Fruit fly (Drosophila melanogaster) whole organism, prepupa: ENCODE measurements around the gene modSP.

ENCODE experiments used
- Blimp-1 ChIP-seq: fragments of 200-800 bp; sonication (Bioruptor generic); optimal IDR thresholded peaks from 3 replicates; lab custom pipeline; 2017; ENCODE audit warnings: missing biosample characterization, missing genetic modification characterization, mild to moderate bottlenecking, moderate library complexity, missing genetic modification reagents
- CG10631 ChIP-seq: fragments of 200-800 bp; sonication (Bioruptor generic); optimal IDR thresholded peaks from 2 replicates; lab custom pipeline; 2016; ENCODE audit warnings: missing biosample characterization, missing genetic modification characterization
- CG10669 ChIP-seq: fragments of 200-800 bp; sonication (Bioruptor generic); optimal IDR thresholded peaks from 3 replicates; lab custom pipeline; 2018; ENCODE audit warnings: missing biosample characterization, mild to moderate bottlenecking, missing genetic modification characterization, moderate library complexity
- CG11762 ChIP-seq: fragments of 200-800 bp; sonication (Bioruptor generic); optimal IDR thresholded peaks from 3 replicates; lab custom pipeline; 2016; ENCODE audit warnings: missing biosample characterization, missing genetic modification characterization; ENCODE audit not compliant: insufficient read depth
- CG11902 ChIP-seq: fragments of 200-800 bp; sonication (Bioruptor generic); optimal IDR thresholded peaks from 3 replicates; lab custom pipeline; 2016; ENCODE audit warnings: missing biosample characterization, missing genetic modification characterization
- CG16779 ChIP-seq: fragments of 200-800 bp; sonication (Bioruptor generic); optimal IDR thresholded peaks from 3 replicates; lab custom pipeline; 2017; ENCODE audit warnings: missing biosample characterization, mild to moderate bottlenecking, missing genetic modification characterization
- CG3032 ChIP-seq: fragments of 200-800 bp; optimal IDR thresholded peaks from 2 replicates; lab custom pipeline; 2019; ENCODE audit warnings: missing biosample characterization, mild to moderate bottlenecking, missing genetic modification characterization, moderate library complexity
- CG31627 ChIP-seq: fragments of 200-800 bp; sonication (Bioruptor generic); optimal IDR thresholded peaks from 3 replicates; lab custom pipeline; 2016; ENCODE audit warnings: missing biosample characterization, missing genetic modification characterization
- CG32006 ChIP-seq: fragments of 200-800 bp; sonication (Bioruptor generic); optimal IDR thresholded peaks from 3 replicates; lab custom pipeline; 2017; ENCODE audit warnings: missing biosample characterization, mild to moderate bottlenecking, missing genetic modification characterization
- CG34406 ChIP-seq: fragments of 200-800 bp; sonication (Bioruptor generic); optimal IDR thresholded peaks from 3 replicates; lab custom pipeline; 2016; ENCODE audit warnings: missing biosample characterization, missing genetic modification characterization
- CG6163 ChIP-seq: fragments of 200-800 bp; sonication (Bioruptor generic); IDR thresholded peaks from 3 replicates; pipeline ENCODE4 v1.3.6; 2022; ENCODE audit warnings: missing biosample characterization, missing genetic modification characterization
- CG6276 ChIP-seq: fragments of 200-800 bp; sonication (Bioruptor generic); optimal IDR thresholded peaks from 2 replicates; lab custom pipeline; 2017; ENCODE audit warnings: missing biosample characterization, mild to moderate bottlenecking, missing genetic modification characterization
- CG6792 ChIP-seq: fragments of 200-800 bp; sonication (Bioruptor generic); optimal IDR thresholded peaks from 3 replicates; lab custom pipeline; 2016; ENCODE audit warnings: missing biosample characterization, missing genetic modification characterization
- CG6808 ChIP-seq: fragments of 200-800 bp; sonication (Bioruptor generic); optimal IDR thresholded peaks from 3 replicates; lab custom pipeline; 2017; ENCODE audit warnings: missing biosample characterization, missing genetic modification characterization, mild to moderate bottlenecking, moderate library complexity, missing genetic modification reagents
- CG8119 ChIP-seq: fragments of 200-800 bp; sonication (Bioruptor generic); IDR thresholded peaks from 3 replicates; pipeline ENCODE4 v1.3.6; 2022; ENCODE audit warnings: missing biosample characterization, missing genetic modification characterization
- CG8319 ChIP-seq: fragments of 200-800 bp; sonication (Bioruptor generic); optimal IDR thresholded peaks from 3 replicates; lab custom pipeline; 2016; ENCODE audit warnings: missing biosample characterization, missing genetic modification characterization
- CG8632 ChIP-seq: fragments of 200-800 bp; sonication (Bioruptor generic); optimal IDR thresholded peaks from 3 replicates; lab custom pipeline; 2016; ENCODE audit warnings: missing biosample characterization, missing genetic modification characterization
- CG9139 ChIP-seq: fragments of 200-800 bp; sonication (Bioruptor generic); optimal IDR thresholded peaks from 3 replicates; lab custom pipeline; 2017; ENCODE audit warnings: missing biosample characterization, mild to moderate bottlenecking, missing genetic modification characterization
- Eip75B ChIP-seq: fragments of 200-800 bp; sonication (Bioruptor generic); optimal IDR thresholded peaks from 3 replicates; lab custom pipeline; 2016; ENCODE audit warnings: missing biosample characterization, missing genetic modification characterization
- Eip78C ChIP-seq: fragments of 200-800 bp; sonication (Bioruptor generic); peaks from one replicate; lab custom pipeline; 2016; ENCODE audit warnings: missing biosample characterization, missing genetic modification characterization
- Eip93F ChIP-seq: fragments of 200-800 bp; sonication (Bioruptor generic); optimal IDR thresholded peaks from 2 replicates; lab custom pipeline; 2016; ENCODE audit warnings: missing biosample characterization, mild to moderate bottlenecking, missing genetic modification characterization
- Ets21C ChIP-seq: fragments of 200-800 bp; sonication (Bioruptor generic); optimal IDR thresholded peaks from 3 replicates; lab custom pipeline; 2016; ENCODE audit warnings: missing biosample characterization, missing genetic modification characterization
- Hr38 ChIP-seq: sonication (Bioruptor generic); optimal IDR thresholded peaks from 2 replicates; lab custom pipeline; 2016; ENCODE audit warnings: missing biosample characterization, missing genetic modification characterization
- Hr39 ChIP-seq: fragments of 200-800 bp; sonication (Bioruptor generic); optimal IDR thresholded peaks from 2 replicates; lab custom pipeline; 2016; ENCODE audit warnings: missing biosample characterization, missing genetic modification characterization
- Hr4 ChIP-seq: fragments of 200-800 bp; sonication (Bioruptor generic); optimal IDR thresholded peaks from 3 replicates; lab custom pipeline; 2016; ENCODE audit warnings: missing biosample characterization, missing genetic modification characterization
- OdsH ChIP-seq: fragments of 200-800 bp; sonication (Bioruptor generic); optimal IDR thresholded peaks from 3 replicates; lab custom pipeline; 2016; ENCODE audit warnings: missing biosample characterization, missing genetic modification characterization
- Smox ChIP-seq: fragments of 200-800 bp; sonication (Bioruptor generic); optimal IDR thresholded peaks from 3 replicates; lab custom pipeline; 2016; ENCODE audit warnings: missing biosample characterization, missing genetic modification characterization
- Sox14 ChIP-seq: fragments of 200-800 bp; sonication (Bioruptor generic); optimal IDR thresholded peaks from 3 replicates; lab custom pipeline; 2016; ENCODE audit warnings: missing biosample characterization, missing genetic modification characterization
- Sox15 ChIP-seq: fragments of 200-800 bp; sonication (Bioruptor generic); optimal IDR thresholded peaks from 3 replicates; lab custom pipeline; 2016; ENCODE audit warnings: missing biosample characterization, missing genetic modification characterization
- cyc ChIP-seq: fragments of 200-800 bp; sonication (Bioruptor generic); optimal IDR thresholded peaks from 3 replicates; lab custom pipeline; 2016; ENCODE audit warnings: missing biosample characterization, missing genetic modification characterization
- dac ChIP-seq: fragments of 200-800 bp; sonication (Bioruptor generic); optimal IDR thresholded peaks from 2 replicates; lab custom pipeline; 2017; ENCODE audit warnings: missing biosample characterization, mild to moderate bottlenecking, missing genetic modification characterization
- dsx ChIP-seq: fragments of 200-800 bp; optimal IDR thresholded peaks from 3 replicates; lab custom pipeline; 2019; ENCODE audit warnings: missing biosample characterization, mild to moderate bottlenecking, missing genetic modification characterization, moderate library complexity; ENCODE audit not compliant: poor library complexity, severe bottlenecking
- esn ChIP-seq: fragments of 200-800 bp; sonication (Bioruptor generic); optimal IDR thresholded peaks from 2 replicates; lab custom pipeline; 2016; ENCODE audit warnings: missing biosample characterization, mild to moderate bottlenecking, missing genetic modification characterization, moderate library complexity
- net ChIP-seq: fragments of 200-800 bp; sonication (Bioruptor generic); optimal IDR thresholded peaks from 3 replicates; lab custom pipeline; 2016; ENCODE audit warnings: missing biosample characterization, missing genetic modification characterization
- pdm3 ChIP-seq: fragments of 200-800 bp; sonication (Bioruptor generic); optimal IDR thresholded peaks from 3 replicates; lab custom pipeline; 2016; ENCODE audit warnings: missing biosample characterization, missing genetic modification characterization
- spab ChIP-seq: fragments of 200-800 bp; sonication (Bioruptor generic); optimal IDR thresholded peaks from 2 replicates; lab custom pipeline; 2017; ENCODE audit warnings: missing biosample characterization, mild to moderate bottlenecking, missing genetic modification characterization, missing genetic modification reagents
- ss ChIP-seq, 2 experiments: fragments of 200-800 bp; sonication (Bioruptor generic); optimal IDR thresholded peaks; 2 replicates in 1 of 2; 3 replicates in 1 of 2; lab custom pipeline; 2017 to 2018; ENCODE audit warnings: mild to moderate bottlenecking in 2 of 2, missing biosample characterization in 2 of 2, missing genetic modification characterization in 2 of 2, moderate library complexity in 1 of 2
- vri ChIP-seq: fragments of 200-800 bp; sonication (Bioruptor generic); optimal IDR thresholded peaks from 3 replicates; lab custom pipeline; 2016; ENCODE audit warnings: missing biosample characterization, mild to moderate bottlenecking, missing genetic modification characterization

The modSP gene

DNA sequence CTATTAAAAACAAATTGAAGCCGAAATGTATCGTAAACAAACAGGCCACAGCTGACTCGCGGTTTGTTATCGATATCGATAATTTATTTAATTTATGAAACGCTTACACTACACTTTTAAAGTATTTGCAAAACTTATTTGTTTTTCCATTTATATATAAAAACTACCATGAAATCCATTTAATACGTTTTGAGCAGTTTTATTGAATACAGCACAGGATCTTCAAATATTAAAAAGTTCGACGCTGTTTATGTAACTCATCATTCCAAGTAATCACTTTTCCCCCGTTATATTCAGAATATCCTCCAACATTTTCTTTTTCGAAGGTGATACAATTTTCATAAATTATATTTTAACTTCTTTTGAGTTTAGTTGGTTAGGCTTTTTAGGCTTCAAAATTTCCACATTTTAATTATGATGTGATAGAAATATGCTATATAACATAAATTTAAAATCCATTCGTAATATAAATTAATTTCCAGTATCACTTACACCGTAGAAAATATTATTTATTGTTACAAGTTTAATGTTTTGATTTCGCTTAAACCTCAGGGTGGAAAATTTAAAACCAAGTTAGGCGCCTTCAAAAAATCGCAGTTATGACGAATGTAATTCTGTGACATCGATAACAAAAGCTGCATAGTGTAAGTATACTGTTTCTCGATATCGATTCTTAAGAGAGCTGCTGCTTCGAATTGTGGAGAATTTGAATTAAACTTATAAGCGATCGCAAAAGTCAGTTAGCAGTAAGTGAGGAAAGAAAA is 8.3 kb downstream of the modSP start, which contains the start of the genes CG10324 and CCT3 (continued):
- TF ChIP-seq CG3032 (tag; lab: Kevin White, UChicago): peak; percentile 77
- no peak for TF ChIP-seq CG8319 (GFP tag; lab: Kevin White, UChicago)
- peak; percentile 60 for TF ChIP-seq Sox14 (GFP tag; lab: Kevin White, UChicago)
- TF ChIP-seq ss (GFP tag; optimal IDR thresholded peaks at IDR 0.05; lab: Kevin White, UChicago): peak in 1 of 2 experiments; percentile 0
- no peak for TF ChIP-seq Eip75B
- TF ChIP-seq CG9139 (GFP tag; lab: Kevin White, UChicago): no peak
- no peak for TF ChIP-seq vri
- TF ChIP-seq Ets21C: no peak
- no peak for TF ChIP-seq Blimp-1 (GFP tag; lab: Kevin White, UChicago)

DNA sequence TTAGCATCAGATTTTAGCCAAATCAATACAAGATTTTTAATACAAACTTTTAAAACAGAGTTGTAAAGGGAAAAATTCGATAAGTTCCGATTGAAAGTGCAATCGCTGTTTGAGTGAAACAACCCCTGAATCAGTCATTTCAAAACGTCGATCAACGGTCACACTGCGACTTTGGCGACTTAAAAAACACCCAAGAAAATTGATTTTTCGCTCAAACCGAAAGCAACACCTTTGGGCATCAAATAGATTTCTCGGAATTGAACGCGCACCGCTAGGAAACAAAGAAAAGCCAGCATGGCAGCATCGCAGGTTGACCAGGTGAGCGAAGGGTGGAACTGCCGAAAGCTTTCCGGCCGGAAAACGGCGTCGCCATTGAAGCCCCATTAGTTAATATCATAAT is 11.9 kb downstream of the modSP start, which contains the start of gene Arl6IP1:
Gene Arl6IP1, plus strand, starts transcription at position 15 of the 400 bp plus-strand sequence.
- TF ChIP-seq CG3032 (tag; lab: Kevin White, UChicago) (no peak), esn (GFP tag; lab: Kevin White, UChicago) (no peak), CG6163 (GFP tag; lab: Robert Waterston, UW) (no peak), Ets21C (no peak), pdm3 (GFP tag; lab: Kevin White, UChicago) (no peak), CG31627 (GFP tag; lab: Kevin White, UChicago) (no peak)

DNA sequence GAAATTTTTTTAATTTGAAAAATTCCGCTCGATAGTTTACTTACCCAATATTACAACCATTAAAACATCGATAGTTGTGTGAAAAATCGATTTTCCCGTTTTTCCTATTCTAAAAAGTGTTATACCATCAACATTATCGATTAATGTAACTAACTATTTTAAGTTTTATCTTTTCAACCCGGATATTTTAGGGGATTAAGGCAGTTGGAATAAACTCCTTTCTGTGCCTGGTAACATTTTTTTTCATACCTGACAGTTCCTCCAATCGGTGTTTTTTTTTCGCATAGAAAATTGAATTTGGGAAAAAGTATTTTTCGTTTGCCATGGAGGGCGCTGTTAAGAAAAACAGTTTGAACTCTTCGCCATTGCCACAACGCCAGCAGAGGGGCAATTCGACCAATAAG is 15.5 kb downstream of the modSP start, which contains the start of gene nonA-l:
Gene nonA-l, plus strand, starts transcription at position 201 of the 404 bp plus-strand sequence.
- TF ChIP-seq Hr39 (GFP tag; lab: Kevin White, UChicago): no peak
- no peak for TF ChIP-seq CG6808
- TF ChIP-seq CG6792 (GFP tag; lab: Kevin White, UChicago): no peak
- TF ChIP-seq pdm3 (GFP tag; lab: Kevin White, UChicago): no peak
- TF ChIP-seq CG8119 (GFP tag; lab: Robert Waterston, UW): no peak
- no peak for TF ChIP-seq CG34406 (GFP tag; lab: Kevin White, UChicago)
- TF ChIP-seq net: no peak
- no peak for TF ChIP-seq dsx
- TF ChIP-seq CG11762 (GFP tag; lab: Kevin White, UChicago): no peak
- no peak for TF ChIP-seq Smox
- no peak for TF ChIP-seq CG32006 (GFP tag; lab: Kevin White, UChicago)
- no peak for TF ChIP-seq cyc (GFP tag; lab: Kevin White, UChicago)
- TF ChIP-seq dac: no peak
- no peak for TF ChIP-seq CG16779
- no peak for TF ChIP-seq CG6276 (GFP tag; lab: Kevin White, UChicago)
- no peak for TF ChIP-seq CG31627 (GFP tag; lab: Kevin White, UChicago)
- TF ChIP-seq CG8632: no peak
- TF ChIP-seq Hr4 (GFP tag; lab: Kevin White, UChicago): no peak
- no peak for TF ChIP-seq Hr38 (GFP tag; lab: Kevin White, UChicago)

DNA sequence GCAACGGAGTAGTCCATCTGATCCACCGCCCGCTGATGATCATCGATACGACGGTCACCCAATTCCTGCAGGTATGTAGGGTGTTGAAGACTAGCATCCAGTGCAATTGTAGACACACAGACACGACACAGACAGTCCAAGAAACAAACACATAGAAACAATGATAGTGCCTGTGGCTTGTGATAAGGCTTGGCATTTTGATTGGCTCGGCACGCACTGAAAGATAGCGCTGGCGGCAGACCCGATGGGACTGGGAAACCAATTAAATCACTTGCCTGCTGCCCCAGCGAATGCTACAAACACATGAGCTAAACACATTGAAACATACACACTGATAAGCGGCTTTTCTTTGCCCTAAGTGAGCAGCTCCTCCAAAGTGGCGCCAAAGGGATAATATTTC is 22.8 kb downstream of the modSP start:
- no peak for TF ChIP-seq Hr38 (GFP tag; lab: Kevin White, UChicago)
- TF ChIP-seq net: no peak
- TF ChIP-seq vri: no peak
- no peak for TF ChIP-seq CG6276 (GFP tag; lab: Kevin White, UChicago)
- no peak for TF ChIP-seq CG32006 (GFP tag; lab: Kevin White, UChicago)
- no peak for TF ChIP-seq CG3032 (tag; lab: Kevin White, UChicago)
- TF ChIP-seq CG11902 (GFP tag; lab: Kevin White, UChicago): no peak
- no peak for TF ChIP-seq CG10669 (GFP tag; lab: Kevin White, UChicago)
- TF ChIP-seq spab: no peak
- no peak for TF ChIP-seq Sox15 (GFP tag; lab: Kevin White, UChicago)
- no peak for TF ChIP-seq Eip78C (GFP tag; lab: Kevin White, UChicago)
- TF ChIP-seq Eip93F (GFP tag; lab: Kevin White, UChicago): no peak
- no peak for TF ChIP-seq OdsH
- no peak for TF ChIP-seq CG10631 (GFP tag; lab: Kevin White, UChicago)
